Worm (Caenorhabditis elegans) whole organism, L3 larva: Measurements from ENCODE around the gene F13A7.7.

Source experiments
- aly-2 ChIP-seq: fragments of 150-350 bp; optimal IDR thresholded peaks from 2 replicates; lab custom pipeline; 2014; ENCODE audit warnings: missing biosample characterization, missing genetic modification characterization
- ama-1 ChIP-seq: fragments of 150-350 bp; optimal IDR thresholded peaks from 2 replicates; lab custom pipeline; 2018
- ceh-16 ChIP-seq: sonication (generic microtip); optimal IDR thresholded peaks from 2 replicates; lab custom pipeline; 2017; ENCODE audit warnings: missing biosample characterization, missing genetic modification characterization
- ceh-28 ChIP-seq: fragments of 150-350 bp; optimal IDR thresholded peaks from 2 replicates; lab custom pipeline; 2014; ENCODE audit warnings: missing biosample characterization, missing genetic modification reagents, missing genetic modification characterization
- ceh-9 ChIP-seq: sonication (generic microtip); optimal IDR thresholded peaks from 2 replicates; lab custom pipeline; 2018; ENCODE audit warnings: missing biosample characterization, missing genetic modification characterization
- egl-27 ChIP-seq: sonication (generic microtip); optimal IDR thresholded peaks from 4 replicates; lab custom pipeline; 2017; ENCODE audit warnings: missing biosample characterization, missing genetic modification reagents, missing genetic modification characterization
- egl-5 ChIP-seq: fragments of 150-350 bp; optimal IDR thresholded peaks from 2 replicates; lab custom pipeline; 2017; ENCODE audit warnings: missing biosample characterization, missing genetic modification reagents, missing genetic modification characterization, inconsistent platforms
- elt-2 ChIP-seq: sonication (generic microtip); optimal IDR thresholded peaks from 2 replicates; lab custom pipeline; 2016; ENCODE audit warnings: missing genetic modification reagents, mild to moderate bottlenecking, missing genetic modification characterization, missing compliant biosample characterization
- elt-3 ChIP-seq, 3 experiments: fragments of 150-350 bp in 1 of 3; sonication (generic microtip) in 2 of 3; optimal IDR thresholded peaks; 2 replicates in 2 of 3; 4 replicates in 1 of 3; lab custom pipeline; 2014 to 2017; ENCODE audit warnings: missing biosample characterization in 3 of 3, missing genetic modification characterization in 3 of 3
- fos-1 ChIP-seq: fragments of 150-350 bp; optimal IDR thresholded peaks from 2 replicates; lab custom pipeline; 2014; ENCODE audit warnings: missing biosample characterization, missing genetic modification characterization
- jun-1 ChIP-seq: fragments of 150-350 bp; optimal IDR thresholded peaks from 2 replicates; lab custom pipeline; 2014; ENCODE audit warnings: missing biosample characterization, missing genetic modification reagents, missing genetic modification characterization
- lin-39 ChIP-seq: fragments of 150-350 bp; optimal IDR thresholded peaks from 2 replicates; lab custom pipeline; 2018; ENCODE audit warnings: missing biosample characterization, missing genetic modification reagents, missing genetic modification characterization
- lsy-12 ChIP-seq: sonication (generic microtip); optimal IDR thresholded peaks from 2 replicates; lab custom pipeline; 2016; ENCODE audit warnings: mild to moderate bottlenecking, missing genetic modification characterization, missing compliant biosample characterization
- mdl-1 ChIP-seq: fragments of 150-350 bp; optimal IDR thresholded peaks from 2 replicates; lab custom pipeline; 2014; ENCODE audit warnings: missing biosample characterization, missing genetic modification characterization
- nfya-1 ChIP-seq: sonication (generic microtip); optimal IDR thresholded peaks from 2 replicates; lab custom pipeline; 2017; ENCODE audit warnings: missing genetic modification characterization, mild to moderate bottlenecking, missing compliant biosample characterization, antibody characterized with exemption, moderate library complexity; ENCODE audit not compliant: insufficient read depth
- nhr-12 ChIP-seq: fragments of 150-350 bp; optimal IDR thresholded peaks from 2 replicates; lab custom pipeline; 2014; ENCODE audit warnings: missing biosample characterization, missing genetic modification characterization
- nhr-23 ChIP-seq: fragments of 150-350 bp; optimal IDR thresholded peaks from 2 replicates; lab custom pipeline; 2014; ENCODE audit warnings: missing biosample characterization, missing genetic modification reagents, missing genetic modification characterization
- nhr-25 ChIP-seq: sonication (generic microtip); optimal IDR thresholded peaks from 2 replicates; lab custom pipeline; 2017; ENCODE audit warnings: missing biosample characterization, missing genetic modification characterization
- nhr-28 ChIP-seq: fragments of 150-350 bp; optimal IDR thresholded peaks from 2 replicates; lab custom pipeline; 2014; ENCODE audit warnings: missing biosample characterization, missing genetic modification characterization
- nhr-77 ChIP-seq: fragments of 150-350 bp; optimal IDR thresholded peaks from 2 replicates; lab custom pipeline; 2014; ENCODE audit warnings: missing biosample characterization, missing genetic modification characterization
- pha-4 ChIP-seq: fragments of 150-350 bp; optimal IDR thresholded peaks from 2 replicates; lab custom pipeline; 2014; ENCODE audit warnings: missing biosample characterization, missing genetic modification reagents, missing genetic modification characterization
- pqm-1 ChIP-seq: fragments of 150-350 bp; optimal IDR thresholded peaks from 2 replicates; lab custom pipeline; 2017; ENCODE audit warnings: missing biosample characterization, missing genetic modification characterization, inconsistent platforms
- sea-2 ChIP-seq: fragments of 150-350 bp; sonication (generic microtip); optimal IDR thresholded peaks from 4 replicates; lab custom pipeline; 2014; ENCODE audit warnings: missing biosample characterization, missing genetic modification reagents, missing genetic modification characterization
- tbx-2 ChIP-seq: sonication (generic microtip); optimal IDR thresholded peaks from 2 replicates; lab custom pipeline; 2016; ENCODE audit warnings: mild to moderate bottlenecking, missing genetic modification characterization, missing compliant biosample characterization
- unc-39 ChIP-seq: sonication (generic microtip); optimal IDR thresholded peaks from 4 replicates; lab custom pipeline; 2017; ENCODE audit warnings: missing biosample characterization, missing genetic modification characterization
- unc-62 ChIP-seq: fragments of 150-350 bp; sonication (generic microtip); optimal IDR thresholded peaks from 4 replicates; lab custom pipeline; 2014; ENCODE audit warnings: missing biosample characterization, missing genetic modification reagents, missing genetic modification characterization
- zag-1 ChIP-seq: fragments of 150-350 bp; optimal IDR thresholded peaks from 2 replicates; lab custom pipeline; 2014; ENCODE audit warnings: missing biosample characterization, missing genetic modification characterization
- ztf-11 ChIP-seq: fragments of 150-350 bp; optimal IDR thresholded peaks from 2 replicates; lab custom pipeline; 2014; ENCODE audit warnings: missing biosample characterization, missing genetic modification characterization
- ztf-4 ChIP-seq: fragments of 150-350 bp; optimal IDR thresholded peaks from 2 replicates; lab custom pipeline; 2014; ENCODE audit warnings: missing biosample characterization, missing genetic modification characterization

F13A7.7 gene

ce11 chrV:16350061-16350460, 33.6 kb downstream of the F13A7.7 start:
- TF ChIP-seq lsy-12 (tag; lab: Kevin White, UChicago) (no peak), pha-4 (no peak), ceh-16 (tag; lab: Kevin White, UChicago) (no peak), nhr-25 (no peak), egl-27 (tag; lab: Kevin White, UChicago) (no peak), ztf-11 (no peak), tbx-2 (tag; lab: Kevin White, UChicago) (no peak), lin-39 (tag; lab: Kevin White, UChicago) (no peak), ama-1 (lab: Kevin White, UChicago) (no peak), unc-39 (tag; lab: Kevin White, UChicago) (no peak), nhr-12 (tag; lab: Kevin White, UChicago) (no peak), aly-2 (tag; lab: Kevin White, UChicago) (no peak), egl-5 (tag; lab: Kevin White, UChicago) (no peak), mdl-1 (tag; lab: Kevin White, UChicago) (no peak), zag-1 (tag; lab: Kevin White, UChicago) (no peak), unc-62 (GFP tag; lab: Kevin White, UChicago) (no peak), ceh-28 (tag; lab: Kevin White, UChicago) (no peak), ztf-4 (tag; lab: Kevin White, UChicago) (no peak), nhr-28 (tag; lab: Kevin White, UChicago) (no peak), nhr-23 (tag; lab: Kevin White, UChicago) (no peak)

ce11 chrV:16346406-16347108, 37.1 kb downstream of the F13A7.7 start, which contains the start of the genes W08G11.5 and W08G11.1:
Gene W08G11.5 (minus strand): TSS chrV:16346506.
Gene W08G11.1 (plus strand): TSS chrV:16347058.
- TF ChIP-seq nhr-28 (tag; lab: Kevin White, UChicago) (no peak), elt-2 (tag; lab: Kevin White, UChicago) (no peak), ceh-9 (tag; lab: Kevin White, UChicago) (no peak)
- TF ChIP-seq, all 47 proteins: peak for 0

DNA sequence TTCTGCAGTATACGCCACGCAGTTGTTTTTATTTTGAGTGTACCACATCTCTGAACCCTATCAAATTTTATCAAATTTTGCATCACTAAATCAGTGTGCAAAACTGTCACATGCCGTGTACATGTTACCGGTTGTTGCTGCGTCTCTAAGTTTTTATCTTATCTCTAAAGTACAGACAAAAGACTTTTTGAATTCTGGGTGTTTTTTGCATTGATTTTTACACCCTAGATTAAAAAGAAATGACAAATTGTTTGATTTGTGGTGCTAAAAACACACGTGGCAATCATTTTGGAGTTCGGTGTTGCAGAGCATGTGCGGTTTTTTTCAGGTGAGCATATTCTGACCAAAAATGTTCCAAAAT, 41.4 kb downstream of the F13A7.7 start, which contains the start of gene nhr-193:
Gene nhr-193, plus strand, starts transcription at position 51 of the 361 bp plus-strand sequence.
- TF ChIP-seq pha-4: no peak
- TF ChIP-seq elt-3 (tag; optimal IDR thresholded peaks at IDR 0.05; lab: Kevin White, UChicago): no peak
- TF ChIP-seq unc-62 (GFP tag; lab: Kevin White, UChicago): no peak
- no peak for TF ChIP-seq aly-2 (tag; lab: Kevin White, UChicago)
- no peak for TF ChIP-seq fos-1 (tag; lab: Kevin White, UChicago)
- TF ChIP-seq ztf-11: no peak
- TF ChIP-seq ama-1 (lab: Kevin White, UChicago): no peak
- no peak for TF ChIP-seq tbx-2 (tag; lab: Kevin White, UChicago)
- TF ChIP-seq nhr-77 (tag; lab: Kevin White, UChicago): no peak
- peak; percentile 74 for TF ChIP-seq elt-2 (tag; lab: Kevin White, UChicago)
- peak; percentile 6 for TF ChIP-seq jun-1
- peak; percentile 88 for TF ChIP-seq pqm-1 (tag; lab: Kevin White, UChicago)
- no peak for TF ChIP-seq sea-2 (GFP tag; lab: Kevin White, UChicago)

ce11 chrV:16341497-16342257, 42.0 kb downstream of the F13A7.7 start:
- TF ChIP-seq elt-2 (tag; lab: Kevin White, UChicago): peak; percentile 25

DNA sequence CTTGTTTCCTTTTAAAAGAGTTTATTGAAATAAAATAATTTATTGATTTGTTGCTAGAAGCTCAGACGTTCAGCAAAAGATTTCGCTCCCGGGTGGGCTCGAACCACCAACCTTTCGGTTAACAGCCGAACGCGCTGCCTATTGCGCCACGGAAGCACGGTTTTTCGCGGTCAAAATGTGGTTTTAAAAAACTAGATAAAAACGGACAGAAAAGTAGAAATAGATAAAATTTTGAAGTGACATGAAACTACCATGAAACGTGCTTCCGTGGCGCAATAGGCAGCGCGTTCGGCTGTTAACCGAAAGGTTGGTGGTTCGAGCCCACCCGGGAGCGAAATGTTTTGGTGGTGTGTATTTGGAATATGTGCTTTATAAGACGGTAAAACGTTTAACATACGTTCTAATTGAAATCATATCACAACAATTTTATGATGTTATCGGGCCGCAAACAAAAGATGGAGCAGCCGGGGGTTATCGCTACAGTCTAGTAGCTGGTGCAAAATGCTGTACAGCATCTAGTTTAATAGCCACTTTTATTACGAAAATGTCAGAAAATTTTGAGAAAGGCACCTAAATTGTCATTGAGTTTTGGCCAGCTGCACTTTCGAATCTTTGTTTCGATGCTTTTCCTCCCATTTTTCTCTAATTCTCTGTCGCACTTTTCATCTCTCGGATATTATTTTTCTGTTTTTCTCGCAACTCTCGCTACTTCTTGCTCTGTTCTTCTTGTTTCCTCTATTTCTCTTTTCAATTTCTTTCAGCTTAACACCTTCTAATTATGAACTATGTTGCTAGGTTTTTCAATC, 45.1 kb downstream of the F13A7.7 start, which contains the start of gene slc-9B.2:
Gene slc-9B.2, plus strand, starts transcription at position 756 of the 806 bp plus-strand sequence.
- TF ChIP-seq elt-2 (tag; lab: Kevin White, UChicago) (peak; percentile 66), nfya-1 (tag; lab: Kevin White, UChicago) (peak; percentile 18)
